Fruit fly (Drosophila melanogaster) whole organism: Measurements from ENCODE around the gene bcn92.

Experiments
- Dll ChIP-seq: fragments of >200 bp; optimal IDR thresholded peaks from 2 replicates; lab custom pipeline; 2017
- EcR ChIP-seq, 2 experiments: fragments of >200 bp; optimal IDR thresholded peaks; 2 replicates each; lab custom pipeline; 2017; ENCODE audit warnings: missing biosample characterization in 2 of 2, missing genetic modification characterization in 2 of 2, missing genetic modification reagents in 2 of 2
- pan ChIP-seq: fragments of >200 bp; optimal IDR thresholded peaks from 2 replicates; lab custom pipeline; 2017
- psq ChIP-seq: fragments of >200 bp; optimal IDR thresholded peaks from 2 replicates; lab custom pipeline; 2017
- usp ChIP-seq: fragments of >200 bp; optimal IDR thresholded peaks from 2 replicates; lab custom pipeline; 2017; ENCODE audit warnings: missing biosample characterization, missing genetic modification characterization, mixed read lengths

dm6 chrX:2147475-2147874 is 2.0 kb downstream of the bcn92 start:
- TF ChIP-seq Dll, result no peak
- TF ChIP-seq EcR (GFP tag; optimal IDR thresholded peaks at IDR 0.05; lab: Kevin White, UChicago), result no peak
- TF ChIP-seq usp (GFP tag; lab: Kevin White, UChicago), result no peak
- no peak for TF ChIP-seq pan (lab: Kevin White, UChicago)
- no peak for TF ChIP-seq psq (lab: Kevin White, UChicago)
